Worm (Caenorhabditis elegans) whole organism, young adult: ENCODE results near the gene rack-1.

Experiments used
- B0261.1 ChIP-seq: sonication (generic microtip); optimal IDR thresholded peaks from 2 replicates; lab custom pipeline; 2016; ENCODE audit warnings: mild to moderate bottlenecking, missing genetic modification characterization, moderate library complexity, missing compliant biosample characterization
- C17E4.6 ChIP-seq: fragments of 200-800 bp; sonication (Bioruptor generic); IDR thresholded peaks from 2 replicates; pipeline ENCODE4 v1.3.6; 2022; ENCODE audit warnings: missing genetic modification reagents, missing genetic modification characterization, missing compliant biosample characterization
- D2030.7 ChIP-seq: fragments of 200-800 bp; sonication (Bioruptor generic); IDR thresholded peaks from 2 replicates; pipeline ENCODE4 v1.3.6; 2022; ENCODE audit warnings: missing genetic modification reagents, missing genetic modification characterization, missing compliant biosample characterization
- F33H1.4 ChIP-seq: fragments of 200-800 bp; sonication (Bioruptor generic); IDR thresholded peaks from 2 replicates; pipeline ENCODE4 v1.3.6; 2022; ENCODE audit warnings: missing genetic modification reagents, missing genetic modification characterization, missing compliant biosample characterization
- F49E8.2 ChIP-seq: sonication (generic microtip); optimal IDR thresholded peaks from 3 replicates; lab custom pipeline; 2017; ENCODE audit warnings: missing genetic modification characterization, mild to moderate bottlenecking, missing compliant biosample characterization, antibody characterized with exemption, moderate library complexity; ENCODE audit not compliant: insufficient read depth
- K11D2.4 ChIP-seq: fragments of 200-800 bp; sonication (Bioruptor generic); IDR thresholded peaks from 2 replicates; pipeline ENCODE4 v1.3.6; 2022; ENCODE audit warnings: missing genetic modification reagents, missing genetic modification characterization, missing compliant biosample characterization
- Y53G8AR.9 ChIP-seq: fragments of 200-800 bp; sonication (Bioruptor generic); conservative IDR thresholded peaks from 2 replicates; pipeline ENCODE4 v1.3.6; 2022; ENCODE audit warnings: missing genetic modification reagents, missing genetic modification characterization, missing compliant biosample characterization
- Y67H2A.10 ChIP-seq: fragments of 200-800 bp; sonication (Bioruptor generic); conservative IDR thresholded peaks from 2 replicates; pipeline ENCODE4 v1.3.6; 2022; ENCODE audit warnings: missing genetic modification reagents, missing genetic modification characterization, missing compliant biosample characterization
- Y79H2A.3 ChIP-seq: fragments of 200-800 bp; sonication (Bioruptor generic); conservative IDR thresholded peaks from 2 replicates; pipeline ENCODE4 v1.3.6; 2022; ENCODE audit warnings: missing genetic modification reagents, missing genetic modification characterization, missing compliant biosample characterization
- akir-1 ChIP-seq: fragments of 200-800 bp; sonication (Bioruptor generic); optimal IDR thresholded peaks from 2 replicates; lab custom pipeline; 2018; ENCODE audit warnings: mild to moderate bottlenecking, missing genetic modification characterization, moderate library complexity, missing compliant biosample characterization
- ama-1 ChIP-seq, 3 experiments: fragments of 150-350 bp in 1 of 3; sonication (generic microtip) in 2 of 3; optimal IDR thresholded peaks; 2 replicates each; lab custom pipeline; 2014 to 2018; ENCODE audit warnings: missing biosample characterization in 2 of 3, missing genetic modification characterization in 2 of 3, missing genetic modification reagents in 2 of 3
- atf-7 ChIP-seq: sonication (generic microtip); optimal IDR thresholded peaks from 2 replicates; lab custom pipeline; 2017; ENCODE audit warnings: mild to moderate bottlenecking, missing genetic modification characterization, missing compliant biosample characterization
- bed-1 ChIP-seq: fragments of 200-800 bp; sonication (Bioruptor generic); IDR thresholded peaks from 2 replicates; pipeline ENCODE4 v1.3.6; 2022; ENCODE audit warnings: missing genetic modification reagents, missing genetic modification characterization, missing compliant biosample characterization
- bed-2 ChIP-seq: fragments of 200-800 bp; sonication (Bioruptor generic); IDR thresholded peaks from 2 replicates; pipeline ENCODE4 v1.3.6; 2022; ENCODE audit warnings: missing genetic modification reagents, missing genetic modification characterization, missing compliant biosample characterization
- cebp-1 ChIP-seq, 2 experiments: fragments of 200-800 bp in 1 of 2; sonication (Bioruptor generic) in 1 of 2; sonication (generic microtip) in 1 of 2; IDR thresholded peaks in 1 of 2; optimal IDR thresholded peaks in 1 of 2; 2 replicates each; pipeline versions ENCODE4 v1.3.6 to Lab custom; 2017 to 2022; ENCODE audit warnings: missing compliant biosample characterization in 2 of 2, missing genetic modification characterization in 2 of 2, mild to moderate bottlenecking in 1 of 2, missing genetic modification reagents in 1 of 2, moderate library complexity in 1 of 2
- ceh-100 ChIP-seq: fragments of 200-800 bp; sonication (Bioruptor generic); IDR thresholded peaks from 2 replicates; pipeline ENCODE4 v1.3.6; 2022; ENCODE audit warnings: missing genetic modification reagents, missing genetic modification characterization, missing compliant biosample characterization
- ceh-27 ChIP-seq: fragments of 200-800 bp; sonication (Bioruptor generic); optimal IDR thresholded peaks from 2 replicates; lab custom pipeline; 2018; ENCODE audit warnings: mild to moderate bottlenecking, missing genetic modification characterization, moderate library complexity, missing compliant biosample characterization
- die-1 ChIP-seq: sonication (generic microtip); optimal IDR thresholded peaks from 2 replicates; lab custom pipeline; 2016; ENCODE audit warnings: missing genotype, mild to moderate bottlenecking, missing genetic modification characterization, missing compliant biosample characterization
- gei-17 ChIP-seq: fragments of 200-800 bp; sonication (Bioruptor generic); optimal IDR thresholded peaks from 2 replicates; lab custom pipeline; 2018; ENCODE audit warnings: mild to moderate bottlenecking, missing genetic modification characterization, missing compliant biosample characterization
- hmg-1.2 ChIP-seq: fragments of 200-800 bp; sonication (Bioruptor generic); IDR thresholded peaks from 2 replicates; pipeline ENCODE4 v1.3.6; 2022; ENCODE audit warnings: missing genetic modification reagents, missing genetic modification characterization, missing compliant biosample characterization
- hrde-1 ChIP-seq: sonication (generic microtip); optimal IDR thresholded peaks from 2 replicates; lab custom pipeline; 2016; ENCODE audit warnings: missing genetic modification characterization, mild to moderate bottlenecking, missing compliant biosample characterization, moderate library complexity, missing genotype, missing genetic modification reagents, borderline replicate concordance
- lin-35 ChIP-seq, 3 experiments: fragments of 150-350 bp in 2 of 3; sonication (generic microtip) in 1 of 3; optimal IDR thresholded peaks; 2 replicates each; lab custom pipeline; 2014 to 2018; ENCODE audit warnings: missing biosample characterization in 3 of 3, missing genetic modification characterization in 3 of 3, missing genetic modification reagents in 3 of 3
- lsy-27 ChIP-seq: sonication (generic microtip); optimal IDR thresholded peaks from 2 replicates; lab custom pipeline; 2017; ENCODE audit warnings: missing genetic modification characterization, mild to moderate bottlenecking, missing compliant biosample characterization, antibody characterized with exemption, missing genotype, borderline replicate concordance; ENCODE audit not compliant: insufficient read depth
- madf-10 ChIP-seq: sonication (generic microtip); optimal IDR thresholded peaks from 2 replicates; lab custom pipeline; 2016; ENCODE audit warnings: mild to moderate bottlenecking, missing genetic modification characterization, missing compliant biosample characterization
- nfya-2 ChIP-seq: fragments of 200-800 bp; sonication (Bioruptor generic); IDR thresholded peaks from 2 replicates; pipeline ENCODE4 v1.3.6; 2022; ENCODE audit warnings: missing genetic modification reagents, missing genetic modification characterization, missing compliant biosample characterization
- nfyb-1 ChIP-seq: fragments of 200-800 bp; sonication (Bioruptor generic); IDR thresholded peaks from 2 replicates; pipeline ENCODE4 v1.3.6; 2022; ENCODE audit warnings: missing genetic modification reagents, missing genetic modification characterization, missing compliant biosample characterization
- nhr-120 ChIP-seq: fragments of 200-800 bp; sonication (Bioruptor generic); IDR thresholded peaks from 2 replicates; pipeline ENCODE4 v1.3.6; 2022; ENCODE audit warnings: missing genetic modification characterization, missing compliant biosample characterization
- nhr-179 ChIP-seq: sonication (generic microtip); optimal IDR thresholded peaks from 2 replicates; lab custom pipeline; 2016; ENCODE audit warnings: mild to moderate bottlenecking, missing genetic modification characterization, missing compliant biosample characterization
- nhr-80 ChIP-seq: sonication (generic microtip); optimal IDR thresholded peaks from 2 replicates; lab custom pipeline; 2016; ENCODE audit warnings: missing genetic modification characterization, missing compliant biosample characterization
- nhr-90 ChIP-seq: sonication (generic microtip); optimal IDR thresholded peaks from 2 replicates; lab custom pipeline; 2016; ENCODE audit warnings: missing genotype, mild to moderate bottlenecking, missing genetic modification characterization, missing compliant biosample characterization
- rec-8 ChIP-seq, 2 experiments: sonication (generic microtip); optimal IDR thresholded peaks; 2 replicates each; lab custom pipeline; 2016; ENCODE audit warnings: mild to moderate bottlenecking in 2 of 2, missing genetic modification characterization in 2 of 2, missing genetic modification reagents in 2 of 2, missing genotype in 2 of 2, missing biosample characterization in 1 of 2, missing compliant biosample characterization in 1 of 2, moderate library complexity in 1 of 2
- snpc-1.3 ChIP-seq: sonication (generic microtip); optimal IDR thresholded peaks from 2 replicates; lab custom pipeline; 2017; ENCODE audit warnings: missing genetic modification characterization, mild to moderate bottlenecking, missing compliant biosample characterization, antibody characterized with exemption, moderate library complexity, missing genotype, missing genetic modification reagents; ENCODE audit not compliant: insufficient read depth
- unc-130 ChIP-seq: sonication (generic microtip); optimal IDR thresholded peaks from 2 replicates; lab custom pipeline; 2016; ENCODE audit warnings: missing genetic modification reagents, missing genetic modification characterization, missing compliant biosample characterization
- xnd-1 ChIP-seq: sonication (generic microtip); optimal IDR thresholded peaks from 2 replicates; lab custom pipeline; 2016; ENCODE audit warnings: missing genotype, missing genetic modification reagents, missing genetic modification characterization, missing compliant biosample characterization
- zfh-2 ChIP-seq: fragments of 200-800 bp; sonication (Bioruptor generic); conservative IDR thresholded peaks from 2 replicates; pipeline ENCODE4 v1.3.6; 2022; ENCODE audit warnings: missing genetic modification reagents, missing genetic modification characterization, missing compliant biosample characterization
- ztf-18 ChIP-seq: sonication (generic microtip); optimal IDR thresholded peaks from 2 replicates; lab custom pipeline; 2016; ENCODE audit warnings: missing genotype, mild to moderate bottlenecking, missing genetic modification characterization, missing compliant biosample characterization
- ztf-28 ChIP-seq: fragments of 200-800 bp; sonication (Bioruptor generic); IDR thresholded peaks from 2 replicates; pipeline ENCODE4 v1.3.6; 2022; ENCODE audit warnings: missing genetic modification reagents, missing genetic modification characterization, missing compliant biosample characterization

rack-1 gene

DNA sequence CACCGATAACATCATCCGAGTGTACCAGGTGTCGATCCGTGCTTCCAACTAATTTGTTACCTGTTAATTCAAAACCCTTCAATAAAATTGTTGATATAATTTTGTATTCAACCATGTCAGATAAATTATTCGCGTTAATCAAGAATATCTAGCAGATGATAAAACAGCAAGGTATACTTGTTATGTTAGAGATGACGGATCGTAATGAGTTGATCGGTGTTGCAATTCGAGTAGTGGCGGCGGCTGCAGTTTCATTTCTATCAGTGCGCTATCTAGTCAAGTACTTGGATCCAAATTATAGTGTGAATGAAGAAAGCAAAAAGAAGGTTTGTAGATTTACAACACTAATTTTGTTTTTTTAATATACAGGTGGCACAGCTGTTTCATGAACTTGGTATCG is 1.3 kb downstream of the rack-1 start, which contains the start of gene mspn-1 (continued):
- TF ChIP-seq C17E4.6 (peak; percentile 52; the same call in 1 of the 2 replicates), nhr-120 (GFP tag; lab: Robert Waterston, UW) (no peak), lin-35 (GFP tag; optimal IDR thresholded peaks at IDR 0.05; lab: Kevin White, UChicago) (no peak), ztf-28 (GFP tag; lab: Robert Waterston, UW) (no peak), unc-130 (GFP tag; lab: Kevin White, UChicago) (no peak), Y67H2A.10 (GFP tag; lab: Robert Waterston, UW) (no peak), snpc-1.3 (tag; lab: Kevin White, UChicago) (no peak), gei-17 (GFP tag; lab: Kevin White, UChicago) (no peak), hmg-1.2 (GFP tag; lab: Robert Waterston, UW) (no peak), F33H1.4 (GFP tag; lab: Robert Waterston, UW) (peak; percentile 36), B0261.1 (tag; lab: Kevin White, UChicago) (no peak), ztf-18 (tag; lab: Kevin White, UChicago) (no peak), K11D2.4 (GFP tag; lab: Robert Waterston, UW) (no peak), ama-1 (optimal IDR thresholded peaks at IDR 0.05; lab: Kevin White, UChicago) (no peak), ama-1 (GFP tag; optimal IDR thresholded peaks at IDR 0.05; lab: Kevin White, UChicago) (peak in 1 of 2 experiments; percentile 37), xnd-1 (no peak), die-1 (tag; lab: Kevin White, UChicago) (no peak), Y53G8AR.9 (peak; percentile 74; the same call in 1 of the 2 replicates), madf-10 (tag; lab: Kevin White, UChicago) (no peak), akir-1 (GFP tag; lab: Kevin White, UChicago) (no peak), atf-7 (no peak), D2030.7 (GFP tag; lab: Robert Waterston, UW) (peak; percentile 18; the same call in 1 of the 2 replicates), nhr-179 (tag; lab: Kevin White, UChicago) (no peak)

DNA sequence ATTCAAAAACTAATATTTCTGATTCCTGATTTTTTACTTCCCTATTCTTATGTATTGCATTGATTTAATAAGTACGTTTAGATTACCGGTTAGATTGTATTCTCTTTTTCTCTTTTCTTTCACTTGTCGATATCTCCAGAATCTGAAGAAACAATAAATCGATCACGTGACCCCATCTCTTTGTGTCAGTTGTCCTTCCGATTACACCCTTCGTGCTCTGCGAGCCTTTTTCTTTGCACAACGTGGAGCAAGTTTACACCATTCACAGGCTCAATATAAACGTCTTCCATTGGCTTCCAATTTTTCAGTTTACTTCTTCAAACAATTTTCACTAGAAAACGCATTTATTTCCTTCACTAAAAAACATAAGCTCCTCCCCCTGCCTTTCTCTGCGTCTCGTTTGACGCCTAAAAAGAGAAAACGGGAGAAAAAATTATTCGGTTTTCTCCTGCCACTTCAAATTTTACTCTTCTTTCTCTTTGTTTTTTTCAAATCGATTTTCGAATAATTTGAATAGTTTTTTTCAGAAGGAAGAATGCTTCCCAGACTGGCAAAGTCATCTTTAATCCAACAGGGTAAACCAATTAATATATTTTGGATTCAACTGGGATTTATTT is 3.8 kb downstream of the rack-1 start, which contains the start of gene gta-1:
TSS of gene gta-1 (plus strand) at position 528 of the 617 bp plus-strand sequence.
- no peak for TF ChIP-seq bed-1 (GFP tag; lab: Robert Waterston, UW)
- peak; percentile 50 for TF ChIP-seq ama-1 (optimal IDR thresholded peaks at IDR 0.05; lab: Kevin White, UChicago)
- TF ChIP-seq ama-1 (GFP tag; optimal IDR thresholded peaks at IDR 0.05; lab: Kevin White, UChicago): no peak
- no peak for TF ChIP-seq cebp-1 (GFP tag; IDR thresholded peaks at IDR 0.05; lab: Robert Waterston, UW)
- peak; percentile 15 for TF ChIP-seq cebp-1 (tag; optimal IDR thresholded peaks at IDR 0.05; lab: Kevin White, UChicago)

DNA sequence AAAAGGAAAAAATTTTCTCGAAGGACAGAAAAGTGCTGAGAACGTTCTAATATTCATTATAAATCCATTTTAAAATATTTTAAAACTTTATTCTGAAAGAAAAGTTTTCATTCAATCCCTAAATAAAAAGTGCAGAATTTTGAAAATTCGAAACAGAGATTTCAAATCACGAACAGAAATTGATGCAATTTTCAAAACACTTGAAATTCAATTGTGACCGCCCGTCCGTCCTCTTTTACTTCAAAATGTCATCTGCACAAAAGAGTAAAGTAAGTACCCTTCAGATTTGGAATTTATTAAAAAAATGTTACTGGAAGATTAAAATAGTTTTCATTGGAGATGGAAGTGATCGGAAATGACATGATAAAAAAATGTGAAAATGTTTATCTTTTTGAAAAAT is 12.0 kb downstream of the rack-1 start:
- TF ChIP-seq F49E8.2 (tag; lab: Kevin White, UChicago): no peak
- TF ChIP-seq nhr-90: no peak
- TF ChIP-seq Y79H2A.3 (GFP tag; lab: Robert Waterston, UW): no peak
- TF ChIP-seq akir-1 (GFP tag; lab: Kevin White, UChicago): no peak
- TF ChIP-seq Y53G8AR.9: no peak
- no peak for TF ChIP-seq rec-8 (tag; optimal IDR thresholded peaks at IDR 0.05; lab: Kevin White, UChicago)
- no peak for TF ChIP-seq F33H1.4 (GFP tag; lab: Robert Waterston, UW)
- TF ChIP-seq nfyb-1 (GFP tag; lab: Robert Waterston, UW): no peak
- TF ChIP-seq ztf-28 (GFP tag; lab: Robert Waterston, UW): no peak
- TF ChIP-seq ceh-100 (GFP tag; lab: Robert Waterston, UW): no peak
- no peak for TF ChIP-seq nhr-80
- TF ChIP-seq nfya-2: no peak
- no peak for TF ChIP-seq bed-2
- TF ChIP-seq hrde-1: no peak
- no peak for TF ChIP-seq ceh-27 (GFP tag; lab: Kevin White, UChicago)
- no peak for TF ChIP-seq lsy-27 (tag; lab: Kevin White, UChicago)
- TF ChIP-seq zfh-2 (GFP tag; lab: Robert Waterston, UW): no peak
